Fruit fly (Drosophila melanogaster) whole organism, adult: Measurements from ENCODE around the gene WDR79.

Source experiments
- CG12768 ChIP-seq: fragments of 200-800 bp; sonication (Bioruptor generic); optimal IDR thresholded peaks from 2 replicates; lab custom pipeline; 2017; ENCODE audit warnings: missing biosample characterization, missing genetic modification characterization, mild to moderate bottlenecking, moderate library complexity, missing genetic modification reagents
- CG14711 ChIP-seq: fragments of 200-800 bp; sonication (Bioruptor generic); optimal IDR thresholded peaks from 2 replicates; lab custom pipeline; 2018; ENCODE audit warnings: missing biosample characterization, mild to moderate bottlenecking, missing genetic modification characterization, moderate library complexity
- CG1620 ChIP-seq: fragments of 200-800 bp; sonication (Bioruptor generic); optimal IDR thresholded peaks from 2 replicates; lab custom pipeline; 2016; ENCODE audit warnings: missing biosample characterization, missing genetic modification characterization
- CG5204 ChIP-seq: fragments of 200-800 bp; sonication (Bioruptor generic); optimal IDR thresholded peaks from 2 replicates; lab custom pipeline; 2016; ENCODE audit warnings: missing biosample characterization, missing genetic modification characterization
- Crg-1 ChIP-seq: fragments of 200-800 bp; sonication (Bioruptor generic); optimal IDR thresholded peaks from 2 replicates; lab custom pipeline; 2016; ENCODE audit warnings: missing biosample characterization, missing genetic modification characterization
- Hr96 ChIP-seq: fragments of 200-800 bp; sonication (Bioruptor generic); optimal IDR thresholded peaks from 2 replicates; lab custom pipeline; 2016; ENCODE audit warnings: missing biosample characterization, missing genetic modification characterization
- Mnt ChIP-seq: fragments of 200-800 bp; sonication (Bioruptor generic); optimal IDR thresholded peaks from 2 replicates; lab custom pipeline; 2016; ENCODE audit warnings: missing biosample characterization, mild to moderate bottlenecking, missing genetic modification characterization
- bab1 ChIP-seq: fragments of 200-800 bp; sonication (Bioruptor generic); optimal IDR thresholded peaks from 3 replicates; lab custom pipeline; 2019; ENCODE audit warnings: missing biosample characterization, mild to moderate bottlenecking, missing genetic modification characterization, moderate library complexity
- cic ChIP-seq: fragments of 200-800 bp; sonication (Bioruptor generic); optimal IDR thresholded peaks from 2 replicates; lab custom pipeline; 2017; ENCODE audit warnings: missing biosample characterization, mild to moderate bottlenecking, missing genetic modification characterization, moderate library complexity
- cnc ChIP-seq, 2 experiments: fragments of >200 bp; optimal IDR thresholded peaks; 2 replicates each; lab custom pipeline; 2017
- kay ChIP-seq: fragments of 200-800 bp; sonication (Bioruptor generic); peaks from one replicate; lab custom pipeline; 2016; ENCODE audit warnings: missing biosample characterization, missing genetic modification characterization, borderline replicate concordance
- ovo ChIP-seq: fragments of 200-800 bp; sonication (Bioruptor generic); optimal IDR thresholded peaks from 2 replicates; lab custom pipeline; 2016; ENCODE audit warnings: missing biosample characterization, missing genetic modification characterization
- pad ChIP-seq: fragments of 200-800 bp; sonication (Bioruptor generic); optimal IDR thresholded peaks from 3 replicates; lab custom pipeline; 2017; ENCODE audit warnings: missing biosample characterization, missing genetic modification characterization, mild to moderate bottlenecking, moderate library complexity, missing genetic modification reagents
- tj ChIP-seq: fragments of 200-800 bp; sonication (Bioruptor generic); optimal IDR thresholded peaks from 3 replicates; lab custom pipeline; 2017; ENCODE audit warnings: missing biosample characterization, mild to moderate bottlenecking, missing genetic modification characterization, moderate library complexity

DNA sequence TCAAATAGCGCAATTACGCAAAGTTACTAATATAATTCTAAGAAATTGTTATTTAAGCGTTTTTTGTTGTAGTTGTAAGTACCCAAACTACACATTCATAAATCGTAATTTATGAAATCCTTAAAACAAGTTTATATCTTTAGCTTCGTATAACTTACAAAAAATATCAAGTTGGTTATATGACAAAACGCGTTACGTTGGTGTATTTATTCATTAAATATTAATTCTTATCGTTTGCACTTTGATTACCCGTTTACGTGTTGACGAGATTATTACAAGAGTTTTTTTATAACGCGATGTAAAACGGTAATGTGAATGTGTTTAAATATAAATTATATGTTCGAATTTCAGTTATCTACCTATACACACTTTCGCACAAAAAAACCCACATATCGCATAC is 49.9 kb downstream of the WDR79 start:
- TF ChIP-seq tj (no peak), CG12768 (no peak), pad (GFP tag; lab: Kevin White, UChicago) (no peak), kay (peak; percentile 98), CG5204 (GFP tag; lab: Kevin White, UChicago) (no peak), Crg-1 (no peak), bab1 (GFP tag; lab: Kevin White, UChicago) (no peak), cic (GFP tag; lab: Kevin White, UChicago) (no peak), CG14711 (no peak), Mnt (GFP tag; lab: Kevin White, UChicago) (no peak), cnc (optimal IDR thresholded peaks at IDR 0.05; lab: Kevin White, UChicago) (no peak), Hr96 (GFP tag; lab: Kevin White, UChicago) (no peak), ovo (GFP tag; lab: Kevin White, UChicago) (no peak), CG1620 (no peak)
